Worm (Caenorhabditis elegans) whole organism, L2 larva: Measurements from ENCODE around the gene C04E12.5.
"Not testable (repeated sequence)": the region's sequence is repeated elsewhere in the genome, so short reads cannot be mapped to it uniquely, and the experiment has no call there.

Experiments used
- C34F6.9 ChIP-seq: fragments of 150-350 bp; optimal IDR thresholded peaks from 2 replicates; lab custom pipeline; 2014; ENCODE audit warnings: missing biosample characterization, missing genetic modification characterization
- F13H6.1 ChIP-seq: sonication (generic microtip); optimal IDR thresholded peaks from 2 replicates; lab custom pipeline; 2016; ENCODE audit warnings: missing genetic modification characterization, missing compliant biosample characterization
- ZK546.5 ChIP-seq: sonication (generic microtip); optimal IDR thresholded peaks from 2 replicates; lab custom pipeline; 2017; ENCODE audit warnings: missing biosample characterization, missing genetic modification characterization
- aly-2 ChIP-seq: fragments of 150-350 bp; optimal IDR thresholded peaks from 2 replicates; lab custom pipeline; 2014; ENCODE audit warnings: missing biosample characterization, missing genetic modification characterization
- elt-1 ChIP-seq: fragments of 150-350 bp; optimal IDR thresholded peaks from 2 replicates; lab custom pipeline; 2014; ENCODE audit warnings: missing biosample characterization, missing genetic modification characterization
- fos-1 ChIP-seq: fragments of 150-350 bp; optimal IDR thresholded peaks from 2 replicates; lab custom pipeline; 2014; ENCODE audit warnings: missing biosample characterization, missing genetic modification characterization
- lin-13 ChIP-seq: fragments of 150-350 bp; optimal IDR thresholded peaks from 2 replicates; lab custom pipeline; 2014; ENCODE audit warnings: missing biosample characterization, missing genetic modification reagents, missing genetic modification characterization
- mdl-1 ChIP-seq, 2 experiments: fragments of 150-350 bp in 1 of 2; sonication (generic microtip) in 1 of 2; optimal IDR thresholded peaks; 2 replicates each; lab custom pipeline; 2017; ENCODE audit warnings: missing biosample characterization in 2 of 2, missing genetic modification characterization in 2 of 2
- nhr-10 ChIP-seq: sonication (generic microtip); optimal IDR thresholded peaks from 2 replicates; lab custom pipeline; 2017; ENCODE audit warnings: missing biosample characterization, missing genetic modification characterization
- nhr-11 ChIP-seq: fragments of 150-350 bp; optimal IDR thresholded peaks from 2 replicates; lab custom pipeline; 2014; ENCODE audit warnings: missing biosample characterization, missing genetic modification characterization
- nhr-25 ChIP-seq: fragments of 150-350 bp; sonication (generic microtip); optimal IDR thresholded peaks from 3 replicates; lab custom pipeline; 2014; ENCODE audit warnings: missing biosample characterization, missing genetic modification characterization
- snpc-4 ChIP-seq: fragments of 150-350 bp; optimal IDR thresholded peaks from 2 replicates; lab custom pipeline; 2014; ENCODE audit warnings: missing biosample characterization, missing genetic modification characterization
- zag-1 ChIP-seq: fragments of 150-350 bp; optimal IDR thresholded peaks from 2 replicates; lab custom pipeline; 2014; ENCODE audit warnings: missing biosample characterization, missing genetic modification characterization

- not testable (repeated sequence) for TF ChIP-seq lin-13 (GFP tag; lab: Kevin White, UChicago); aly-2 (tag; lab: Kevin White, UChicago); snpc-4 (tag; lab: Kevin White, UChicago); ZK546.5; F13H6.1 (tag; lab: Kevin White, UChicago); zag-1 (tag; lab: Kevin White, UChicago); fos-1 (tag; lab: Kevin White, UChicago); nhr-10 (tag; lab: Kevin White, UChicago); nhr-11 (tag; lab: Kevin White, UChicago); elt-1 (tag; lab: Kevin White, UChicago); mdl-1 (tag; optimal IDR thresholded peaks at IDR 0.05; lab: Kevin White, UChicago); nhr-25; C34F6.9 (tag; lab: Kevin White, UChicago)
Observed at ce11 chrV:3396765-3397164, 38.4 kb downstream of the C04E12.5 start, which contains the start of gene T20D4.12.
